Fruit fly (Drosophila melanogaster) whole organism, embryonic: Measurements from ENCODE around the gene CG12301.

Source experiments
- B-H1 ChIP-seq: fragments of 200-800 bp; sonication (Bioruptor generic); IDR thresholded peaks from 3 replicates; pipeline ENCODE4 v1.3.6; 2022; ENCODE audit warnings: missing biosample characterization, missing genetic modification characterization
- B-H2 ChIP-seq: fragments of 200-800 bp; sonication (Bioruptor generic); optimal IDR thresholded peaks from 2 replicates; lab custom pipeline; 2018; ENCODE audit warnings: missing biosample characterization, mild to moderate bottlenecking, missing genetic modification characterization
- BtbVII ChIP-seq: fragments of 200-800 bp; sonication (Bioruptor generic); optimal IDR thresholded peaks from 3 replicates; lab custom pipeline; 2017; ENCODE audit warnings: missing biosample characterization, mild to moderate bottlenecking, missing genetic modification characterization
- CG10274 ChIP-seq: fragments of 200-800 bp; sonication (Bioruptor generic); optimal IDR thresholded peaks from 3 replicates; lab custom pipeline; 2017; ENCODE audit warnings: missing biosample characterization, mild to moderate bottlenecking, missing genetic modification characterization
- CG10654 ChIP-seq: fragments of 200-800 bp; sonication (Bioruptor generic); optimal IDR thresholded peaks from 2 replicates; lab custom pipeline; 2016; ENCODE audit warnings: missing biosample characterization, missing genetic modification characterization
- CG12219 ChIP-seq: fragments of 200-800 bp; sonication (Bioruptor generic); optimal IDR thresholded peaks from 3 replicates; lab custom pipeline; 2018; ENCODE audit warnings: missing biosample characterization, mild to moderate bottlenecking, missing genetic modification characterization
- CG12942 ChIP-seq: fragments of 200-800 bp; sonication (Bioruptor generic); optimal IDR thresholded peaks from 3 replicates; lab custom pipeline; 2016; ENCODE audit warnings: missing biosample characterization, missing genetic modification characterization
- CG14441 ChIP-seq: fragments of 200-800 bp; sonication (Bioruptor generic); IDR thresholded peaks from 2 replicates; pipeline ENCODE4 v1.3.6; 2022; ENCODE audit warnings: missing biosample characterization, missing genetic modification characterization
- CG1529 ChIP-seq: fragments of 200-800 bp; sonication (Bioruptor generic); optimal IDR thresholded peaks from 3 replicates; lab custom pipeline; 2018; ENCODE audit warnings: missing biosample characterization, missing genetic modification characterization
- CG17186 ChIP-seq: fragments of 200-800 bp; sonication (Bioruptor generic); optimal IDR thresholded peaks from 3 replicates; lab custom pipeline; 2017; ENCODE audit warnings: missing biosample characterization, missing genetic modification reagents, missing genetic modification characterization
- CG17568 ChIP-seq: fragments of 200-800 bp; sonication (Bioruptor generic); optimal IDR thresholded peaks from 2 replicates; lab custom pipeline; 2018; ENCODE audit warnings: missing biosample characterization, mild to moderate bottlenecking, missing genetic modification characterization, moderate library complexity
- CG1832 ChIP-seq: fragments of 200-800 bp; sonication (Bioruptor generic); optimal IDR thresholded peaks from 2 replicates; lab custom pipeline; 2017; ENCODE audit warnings: missing biosample characterization, mild to moderate bottlenecking, missing genetic modification characterization, inconsistent platforms
- CG18476 ChIP-seq: fragments of 200-800 bp; sonication (Bioruptor generic); optimal IDR thresholded peaks from 2 replicates; lab custom pipeline; 2016; ENCODE audit warnings: missing biosample characterization, mild to moderate bottlenecking, missing genetic modification characterization
- CG18599 ChIP-seq: fragments of 200-800 bp; sonication (Bioruptor generic); optimal IDR thresholded peaks from 3 replicates; lab custom pipeline; 2017; ENCODE audit warnings: missing biosample characterization, missing genetic modification characterization, mild to moderate bottlenecking, moderate library complexity, missing genetic modification reagents
- CG30431 ChIP-seq: fragments of 200-800 bp; sonication (Bioruptor generic); optimal IDR thresholded peaks from 2 replicates; lab custom pipeline; 2017; ENCODE audit warnings: missing biosample characterization, missing genetic modification characterization
- CG3281 ChIP-seq: fragments of 200-800 bp; sonication (Bioruptor generic); optimal IDR thresholded peaks from 3 replicates; lab custom pipeline; 2017; ENCODE audit warnings: missing biosample characterization, mild to moderate bottlenecking, missing genetic modification characterization
- CG6175 ChIP-seq: fragments of 200-800 bp; sonication (Bioruptor generic); IDR thresholded peaks from 3 replicates; pipeline ENCODE4 v1.3.6; 2022; ENCODE audit warnings: missing biosample characterization, missing genetic modification characterization
- CG7745 ChIP-seq: fragments of 200-800 bp; sonication (Bioruptor generic); optimal IDR thresholded peaks from 2 replicates; lab custom pipeline; 2018; ENCODE audit warnings: missing biosample characterization, mild to moderate bottlenecking, missing genetic modification characterization, moderate library complexity
- CTCF ChIP-seq: fragments of 200-800 bp; sonication (Bioruptor generic); optimal IDR thresholded peaks from 2 replicates; lab custom pipeline; 2017; ENCODE audit warnings: missing biosample characterization, mild to moderate bottlenecking, missing genetic modification characterization, moderate library complexity
- D19B ChIP-seq: fragments of 200-800 bp; sonication (Bioruptor generic); optimal IDR thresholded peaks from 2 replicates; lab custom pipeline; 2017; ENCODE audit warnings: missing biosample characterization, mild to moderate bottlenecking, missing genetic modification characterization
- Dref ChIP-seq: fragments of 200-800 bp; sonication (Bioruptor generic); IDR thresholded peaks from 2 replicates; pipeline ENCODE4 v1.3.6; 2022; ENCODE audit warnings: missing biosample characterization, missing genetic modification characterization
- E2f1 ChIP-seq: fragments of 200-800 bp; sonication (Bioruptor generic); IDR thresholded peaks from 2 replicates; pipeline ENCODE4 v1.3.6; 2022; ENCODE audit warnings: missing biosample characterization, missing genetic modification characterization
- Ets65A ChIP-seq: fragments of 200-800 bp; sonication (Bioruptor generic); peaks from one replicate; lab custom pipeline; 2016; ENCODE audit warnings: missing biosample characterization, missing genetic modification characterization
- HLH54F ChIP-seq: fragments of 200-800 bp; sonication (Bioruptor generic); optimal IDR thresholded peaks from 3 replicates; lab custom pipeline; 2016; ENCODE audit warnings: missing biosample characterization, missing genetic modification characterization
- Lpt ChIP-seq: fragments of >200 bp; optimal IDR thresholded peaks from 2 replicates; lab custom pipeline; 2018; ENCODE audit warnings: missing biosample characterization, missing genetic modification characterization
- MBD-R2 ChIP-seq: fragments of 200-800 bp; sonication (Bioruptor generic); IDR thresholded peaks from 2 replicates; pipeline ENCODE4 v1.3.6; 2022; ENCODE audit warnings: missing biosample characterization, missing genetic modification characterization
- MTF-1 ChIP-seq: fragments of 200-800 bp; sonication (Bioruptor generic); optimal IDR thresholded peaks from 2 replicates; lab custom pipeline; 2018; ENCODE audit warnings: missing biosample characterization, mild to moderate bottlenecking, missing genetic modification characterization, borderline replicate concordance
- NK7.1 ChIP-seq: fragments of 200-800 bp; sonication (Bioruptor generic); optimal IDR thresholded peaks from 3 replicates; lab custom pipeline; 2016; ENCODE audit warnings: missing biosample characterization, missing genetic modification characterization
- Stat92E ChIP-seq, 3 experiments: fragments of >200 bp in 2 of 3; fragments of 200-800 bp in 1 of 3; sonication (Bioruptor generic) in 1 of 3; optimal IDR thresholded peaks; 2 replicates each; lab custom pipeline; 2017 to 2019; ENCODE audit warnings: missing biosample characterization in 3 of 3, missing genetic modification characterization in 3 of 3, mild to moderate bottlenecking in 1 of 3, moderate library complexity in 1 of 3
- Trl ChIP-seq, 3 experiments: fragments of >200 bp in 2 of 3; fragments of 200-800 bp in 1 of 3; sonication (Bioruptor generic) in 1 of 3; optimal IDR thresholded peaks; 2 replicates in 1 of 3; 3 replicates in 2 of 3; lab custom pipeline; 2016 to 2017; ENCODE audit warnings: missing biosample characterization in 1 of 3, missing genetic modification characterization in 1 of 3
- ara ChIP-seq: fragments of 200-800 bp; sonication (Bioruptor generic); IDR thresholded peaks from 2 replicates; pipeline ENCODE4 v1.3.6; 2022; ENCODE audit warnings: missing biosample characterization, missing genetic modification characterization
- bcd ChIP-seq: fragments of 200-800 bp; sonication (Bioruptor generic); optimal IDR thresholded peaks from 2 replicates; lab custom pipeline; 2017; ENCODE audit warnings: missing biosample characterization, mild to moderate bottlenecking, missing genetic modification characterization
- chif ChIP-seq, 2 experiments: fragments of 200-800 bp; sonication (Bioruptor generic); optimal IDR thresholded peaks; 3 replicates each; lab custom pipeline; 2016; ENCODE audit warnings: missing biosample characterization in 2 of 2, missing genetic modification characterization in 2 of 2
- crol ChIP-seq: fragments of 200-800 bp; sonication (Bioruptor generic); IDR thresholded peaks from 2 replicates; pipeline ENCODE4 v1.3.6; 2022; ENCODE audit warnings: missing biosample characterization, missing genetic modification characterization
- dm ChIP-seq: fragments of 200-800 bp; sonication (Bioruptor generic); optimal IDR thresholded peaks from 3 replicates; lab custom pipeline; 2016; ENCODE audit warnings: missing biosample characterization, missing genetic modification characterization
- ems ChIP-seq: fragments of 200-800 bp; sonication (Bioruptor generic); optimal IDR thresholded peaks from 3 replicates; lab custom pipeline; 2016; ENCODE audit warnings: missing biosample characterization, missing genetic modification characterization
- eyg ChIP-seq: fragments of 200-800 bp; sonication (Bioruptor generic); optimal IDR thresholded peaks from 3 replicates; lab custom pipeline; 2016; ENCODE audit warnings: missing biosample characterization, missing genetic modification characterization
- gce ChIP-seq: fragments of 200-800 bp; sonication (Bioruptor generic); IDR thresholded peaks from 3 replicates; pipeline ENCODE4 v1.3.6; 2022; ENCODE audit warnings: missing biosample characterization, missing genetic modification characterization
- gsb ChIP-seq: fragments of 200-800 bp; sonication (Bioruptor generic); IDR thresholded peaks from 2 replicates; pipeline ENCODE4 v1.3.6; 2022; ENCODE audit warnings: missing biosample characterization, missing genetic modification characterization
- ham ChIP-seq: fragments of 200-800 bp; sonication (Bioruptor generic); IDR thresholded peaks from 2 replicates; pipeline ENCODE4 v1.3.6; 2022; ENCODE audit warnings: missing biosample characterization, missing genetic modification characterization
- kay ChIP-seq: fragments of 200-800 bp; sonication (Bioruptor generic); optimal IDR thresholded peaks from 2 replicates; lab custom pipeline; 2016; ENCODE audit warnings: missing biosample characterization, missing genetic modification characterization
- lola ChIP-seq, 3 experiments: fragments of >200 bp in 2 of 3; fragments of 200-800 bp in 1 of 3; sonication (Bioruptor generic) in 1 of 3; optimal IDR thresholded peaks; 2 replicates each; lab custom pipeline; 2017 to 2019; ENCODE audit warnings: missing biosample characterization in 3 of 3, missing genetic modification characterization in 3 of 3, mild to moderate bottlenecking in 1 of 3, moderate library complexity in 1 of 3
- nom ChIP-seq: fragments of 200-800 bp; sonication (Bioruptor generic); optimal IDR thresholded peaks from 2 replicates; lab custom pipeline; 2017; ENCODE audit warnings: missing biosample characterization, missing genetic modification characterization, mild to moderate bottlenecking, moderate library complexity, missing genetic modification reagents
- pum ChIP-seq: fragments of 200-800 bp; sonication (Bioruptor generic); optimal IDR thresholded peaks from 2 replicates; lab custom pipeline; 2016; ENCODE audit warnings: missing biosample characterization, missing genetic modification characterization
- run ChIP-seq: fragments of 200-800 bp; sonication (Bioruptor generic); optimal IDR thresholded peaks from 3 replicates; lab custom pipeline; 2018; ENCODE audit warnings: missing biosample characterization, mild to moderate bottlenecking, missing genetic modification characterization
- sens ChIP-seq: fragments of 200-800 bp; sonication (Bioruptor generic); peaks from one replicate; lab custom pipeline; 2016; ENCODE audit warnings: missing biosample characterization, missing genetic modification characterization
- so ChIP-seq: fragments of 200-800 bp; sonication (Bioruptor generic); IDR thresholded peaks from 3 replicates; pipeline ENCODE4 v1.3.6; 2022; ENCODE audit warnings: missing biosample characterization, missing genetic modification characterization
- ssp ChIP-seq: fragments of 200-800 bp; sonication (Bioruptor generic); IDR thresholded peaks from 2 replicates; pipeline ENCODE4 v1.3.6; 2022; ENCODE audit warnings: missing biosample characterization, missing genetic modification characterization
- tap ChIP-seq: fragments of 200-800 bp; optimal IDR thresholded peaks from 3 replicates; lab custom pipeline; 2019; ENCODE audit warnings: missing biosample characterization, mild to moderate bottlenecking, missing genetic modification characterization, moderate library complexity
- zen ChIP-seq: fragments of 200-800 bp; sonication (Bioruptor generic); optimal IDR thresholded peaks from 3 replicates; lab custom pipeline; 2018; ENCODE audit warnings: missing biosample characterization, mild to moderate bottlenecking, missing genetic modification characterization, moderate library complexity

Gene CG12301

DNA sequence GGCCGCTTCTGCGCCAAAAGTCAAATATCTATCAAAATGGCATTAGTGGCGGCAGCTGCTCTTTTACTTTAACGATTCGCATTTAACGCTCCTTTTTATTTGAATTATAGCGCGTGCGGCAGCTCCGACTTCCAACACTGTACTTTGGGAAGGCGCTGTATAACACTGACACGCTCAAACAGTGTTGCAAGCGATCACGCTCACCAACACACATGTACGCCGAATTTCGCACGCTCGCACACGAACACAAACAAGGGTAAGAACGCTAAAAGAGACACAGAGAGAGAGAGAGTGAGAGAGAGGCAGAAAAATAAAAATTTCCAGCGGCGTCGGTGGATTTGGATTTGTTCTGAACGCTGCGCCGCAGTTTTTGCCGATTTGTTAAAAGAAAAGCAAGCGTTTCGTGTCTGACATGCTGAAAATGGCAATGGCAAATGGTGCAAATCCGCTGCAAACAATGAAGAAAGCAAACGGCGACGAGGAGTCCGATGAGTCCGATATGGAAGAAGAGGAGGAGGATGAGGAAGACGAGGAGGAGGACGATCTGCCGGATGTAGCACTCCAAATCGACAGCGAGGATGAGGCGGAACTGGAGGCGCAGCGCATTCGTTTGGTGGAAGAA, 39.1 kb downstream of the CG12301 start, which contains the start of gene Phs (continued):
- TF ChIP-seq CG12219 (no peak), sens (GFP tag; lab: Kevin White, UChicago) (peak; percentile 93), kay (peak; percentile 61), CG7745 (tag; lab: Kevin White, UChicago) (peak; percentile 35), nom (peak; percentile 59), bcd (GFP tag; lab: Kevin White, UChicago) (peak; percentile 76), CTCF (GFP tag; lab: Kevin White, UChicago) (peak; percentile 11), ham (GFP tag; lab: Robert Waterston, UW) (no peak), CG10274 (peak; percentile 43), CG12942 (GFP tag; lab: Kevin White, UChicago) (peak; percentile 86), gce (GFP tag; lab: Robert Waterston, UW) (0 out of 3 replicates have a peak, but pooled peaks have one; percentile 53), MBD-R2 (GFP tag; lab: Robert Waterston, UW) (peak; percentile 79; the same call in 1 of the 2 replicates), D19B (peak; percentile 56), ssp (GFP tag; lab: Robert Waterston, UW) (peak; percentile 67), CG18599 (GFP tag; lab: Kevin White, UChicago) (peak; percentile 83), CG30431 (GFP tag; lab: Kevin White, UChicago) (peak; percentile 68), MTF-1 (GFP tag; lab: Kevin White, UChicago) (peak; percentile 79), zen (tag; lab: Kevin White, UChicago) (peak; percentile 11), run (no peak), Dref (GFP tag; lab: Robert Waterston, UW) (peak; percentile 50), lola (GFP tag; optimal IDR thresholded peaks at IDR 0.05; lab: Kevin White, UChicago) (peak in 1 of 3 experiments; percentile 30), BtbVII (GFP tag; lab: Kevin White, UChicago) (peak; percentile 52), CG6175 (peak; percentile 82), CG1832 (GFP tag; lab: Kevin White, UChicago) (no peak), ara (GFP tag; lab: Robert Waterston, UW) (peak; percentile 74), E2f1 (GFP tag; lab: Robert Waterston, UW) (peak; percentile 43; the same call in 1 of the 2 replicates), gsb (GFP tag; lab: Robert Waterston, UW) (peak; percentile 61; the same call in 1 of the 2 replicates), CG3281 (peak; percentile 56), chif (GFP tag; optimal IDR thresholded peaks at IDR 0.05; lab: Kevin White, UChicago) (peak; percentile 72 to 87), CG10654 (GFP tag; lab: Kevin White, UChicago) (peak; percentile 82), dm (GFP tag; lab: Kevin White, UChicago) (peak; percentile 70), Trl (optimal IDR thresholded peaks at IDR 0.05; lab: Kevin White, UChicago) (peak; percentile 90 to 92), Trl (GFP tag; optimal IDR thresholded peaks at IDR 0.05; lab: Kevin White, UChicago) (peak; percentile 92), Stat92E (GFP tag; optimal IDR thresholded peaks at IDR 0.05; lab: Kevin White, UChicago) (peak in 1 of 3 experiments; percentile 1), CG17568 (GFP tag; lab: Kevin White, UChicago) (peak; percentile 7), Ets65A (GFP tag; lab: Kevin White, UChicago) (peak; percentile 99), Lpt (no peak), pum (peak; percentile 89), eyg (GFP tag; lab: Kevin White, UChicago) (peak; percentile 80), CG14441 (GFP tag; lab: Robert Waterston, UW) (peak; percentile 65), crol (GFP tag; lab: Robert Waterston, UW) (no peak), B-H2 (peak; percentile 92), tap (tag; lab: Kevin White, UChicago) (no peak), CG17186 (GFP tag; lab: Kevin White, UChicago) (peak; percentile 66), HLH54F (GFP tag; lab: Kevin White, UChicago) (peak; percentile 93), CG1529 (GFP tag; lab: Kevin White, UChicago) (peak; percentile 19), ems (GFP tag; lab: Kevin White, UChicago) (peak; percentile 80), so (GFP tag; lab: Robert Waterston, UW) (peak; percentile 68; the same call in 2 of the 3 replicates), CG18476 (peak; percentile 77), B-H1 (no peak), NK7.1 (peak; percentile 80)
